Fruit fly (Drosophila melanogaster) whole organism, wandering third instar larva: Measurements from ENCODE around the gene CG9992.

Experiments
- Abd-B ChIP-seq: fragments of >200 bp; optimal IDR thresholded peaks from 2 replicates; lab custom pipeline; 2017; ENCODE audit warnings: missing biosample characterization, missing genetic modification characterization
- CG32264 ChIP-seq: fragments of 200-800 bp; sonication (Bioruptor generic); optimal IDR thresholded peaks from 2 replicates; lab custom pipeline; 2016; ENCODE audit warnings: missing biosample characterization, missing genetic modification characterization
- CG9705 ChIP-seq: fragments of 200-800 bp; sonication (Bioruptor generic); optimal IDR thresholded peaks from 2 replicates; lab custom pipeline; 2018; ENCODE audit warnings: missing biosample characterization, mild to moderate bottlenecking, missing genetic modification characterization
- CrebA ChIP-seq: fragments of 200-800 bp; sonication (Bioruptor generic); optimal IDR thresholded peaks from 2 replicates; lab custom pipeline; 2016; ENCODE audit warnings: missing biosample characterization, mild to moderate bottlenecking, missing genetic modification characterization, borderline replicate concordance
- Dfd ChIP-seq: fragments of >200 bp; optimal IDR thresholded peaks from 2 replicates; lab custom pipeline; 2017; ENCODE audit warnings: missing biosample characterization, missing genetic modification characterization
- Dif ChIP-seq: fragments of 200-275, 200-300 bp; sonication (Bioruptor generic); optimal IDR thresholded peaks from 2 replicates; lab custom pipeline; 2018; ENCODE audit warnings: missing biosample characterization, missing genetic modification characterization; ENCODE audit not compliant: partially characterized antibody
- GATAd ChIP-seq: sonication (Bioruptor generic); optimal IDR thresholded peaks from 2 replicates; lab custom pipeline; 2016; ENCODE audit warnings: missing biosample characterization, missing genetic modification characterization
- HLH106 ChIP-seq: fragments of 200-800 bp; optimal IDR thresholded peaks from 3 replicates; lab custom pipeline; 2019; ENCODE audit warnings: missing biosample characterization, mild to moderate bottlenecking, missing genetic modification characterization, moderate library complexity
- Hr78 ChIP-seq: fragments of >200 bp; optimal IDR thresholded peaks from 2 replicates; lab custom pipeline; 2017; ENCODE audit warnings: missing biosample characterization, missing genetic modification characterization
- Hr83 ChIP-seq: fragments of 200-300 bp; sonication (Bioruptor generic); optimal IDR thresholded peaks from 2 replicates; lab custom pipeline; 2016; ENCODE audit warnings: missing biosample characterization, mild to moderate bottlenecking, missing genetic modification characterization, moderate library complexity; ENCODE audit not compliant: poor library complexity, severe bottlenecking
- Jra ChIP-seq: sonication (Bioruptor generic); optimal IDR thresholded peaks from 2 replicates; lab custom pipeline; 2016; ENCODE audit warnings: missing biosample characterization, missing genetic modification characterization
- Mio ChIP-seq: sonication (Bioruptor generic); optimal IDR thresholded peaks from 2 replicates; lab custom pipeline; 2016; ENCODE audit warnings: missing biosample characterization, missing genetic modification characterization
- Myc ChIP-seq: fragments of >200 bp; optimal IDR thresholded peaks from 2 replicates; lab custom pipeline; 2017
- N ChIP-seq: fragments of >200 bp; optimal IDR thresholded peaks from 2 replicates; lab custom pipeline; 2018; ENCODE audit warnings: missing biosample characterization, missing external identifiers, missing genetic modification characterization
- OdsH ChIP-seq: fragments of 200-800 bp; sonication (Bioruptor generic); optimal IDR thresholded peaks from 2 replicates; lab custom pipeline; 2016; ENCODE audit warnings: missing biosample characterization, mild to moderate bottlenecking, missing genetic modification characterization
- Rel ChIP-seq, 2 experiments: fragments of 200-800 bp; sonication (Bioruptor generic) in 1 of 2; optimal IDR thresholded peaks; 2 replicates in 1 of 2; 3 replicates in 1 of 2; lab custom pipeline; 2016 to 2019; ENCODE audit warnings: mild to moderate bottlenecking in 2 of 2, missing biosample characterization in 2 of 2, missing genetic modification characterization in 2 of 2, moderate library complexity in 1 of 2
- Sp1 ChIP-seq: fragments of 200-800 bp; sonication (Bioruptor generic); optimal IDR thresholded peaks from 3 replicates; lab custom pipeline; 2019; ENCODE audit warnings: missing biosample characterization, mild to moderate bottlenecking, missing genetic modification characterization, moderate library complexity
- Vsx2 ChIP-seq: fragments of 200-300, 225-300 bp; sonication (Bioruptor generic); optimal IDR thresholded peaks from 2 replicates; lab custom pipeline; 2018; ENCODE audit warnings: missing biosample characterization, missing genetic modification characterization; ENCODE audit not compliant: partially characterized antibody
- br ChIP-seq: fragments of 200-800 bp; sonication (Bioruptor generic); optimal IDR thresholded peaks from 2 replicates; lab custom pipeline; 2016; ENCODE audit warnings: missing biosample characterization, missing genetic modification characterization
- brk ChIP-seq: fragments of 200-800 bp; sonication (Bioruptor generic); optimal IDR thresholded peaks from 2 replicates; lab custom pipeline; 2016; ENCODE audit warnings: missing biosample characterization, mild to moderate bottlenecking, missing genetic modification characterization
- dl ChIP-seq, 2 experiments: fragments of 175-275, 200-275 bp in 1 of 2; fragments of 200-275 bp in 1 of 2; sonication (Bioruptor generic); optimal IDR thresholded peaks; lab custom pipeline; 2018; ENCODE audit warnings: mild to moderate bottlenecking in 2 of 2, missing biosample characterization in 2 of 2, missing genetic modification characterization in 2 of 2, moderate library complexity in 2 of 2; ENCODE audit not compliant: partially characterized antibody in 2 of 2, insufficient read depth in 1 of 2
- dmrt93B ChIP-seq: fragments of 200-800 bp; sonication (Bioruptor generic); optimal IDR thresholded peaks from 2 replicates; lab custom pipeline; 2018; ENCODE audit warnings: missing biosample characterization, mild to moderate bottlenecking, missing genetic modification characterization
- dsf ChIP-seq: sonication (Bioruptor generic); optimal IDR thresholded peaks from 2 replicates; lab custom pipeline; 2016; ENCODE audit warnings: missing biosample characterization, missing genetic modification characterization, borderline replicate concordance
- ey ChIP-seq: fragments of 200-800 bp; sonication (Bioruptor generic); optimal IDR thresholded peaks from 2 replicates; lab custom pipeline; 2016; ENCODE audit warnings: missing biosample characterization, missing genetic modification characterization
- foxo ChIP-seq, 2 experiments: fragments of 200-800 bp; sonication (Bioruptor generic); optimal IDR thresholded peaks; 2 replicates in 1 of 2; 3 replicates in 1 of 2; lab custom pipeline; 2016 to 2017; ENCODE audit warnings: missing biosample characterization in 2 of 2, missing genetic modification characterization in 2 of 2
- fru ChIP-seq: fragments of 200-800 bp; sonication (Bioruptor generic); optimal IDR thresholded peaks from 3 replicates; lab custom pipeline; 2016; ENCODE audit warnings: missing biosample characterization, mild to moderate bottlenecking, missing genetic modification characterization
- h ChIP-seq: fragments of 200-800 bp; sonication (Bioruptor generic); optimal IDR thresholded peaks from 3 replicates; lab custom pipeline; 2016; ENCODE audit warnings: missing biosample characterization, mild to moderate bottlenecking, missing genetic modification characterization
- jim ChIP-seq: fragments of 175-275, 200-325 bp; sonication (Bioruptor generic); optimal IDR thresholded peaks from 2 replicates; lab custom pipeline; 2016; ENCODE audit warnings: missing biosample characterization, mild to moderate bottlenecking, missing genetic modification characterization
- lola ChIP-seq: fragments of >200 bp; optimal IDR thresholded peaks from 2 replicates; lab custom pipeline; 2017; ENCODE audit warnings: missing biosample characterization, missing genetic modification characterization
- pan ChIP-seq: fragments of >200 bp; optimal IDR thresholded peaks from 2 replicates; lab custom pipeline; 2017
- psq ChIP-seq: fragments of 200-800 bp; sonication (Bioruptor generic); optimal IDR thresholded peaks from 3 replicates; lab custom pipeline; 2017; ENCODE audit warnings: missing biosample characterization, mild to moderate bottlenecking, missing genetic modification characterization, moderate library complexity
- rgr ChIP-seq: fragments of 200-800 bp; sonication (Bioruptor generic); optimal IDR thresholded peaks from 3 replicates; lab custom pipeline; 2016; ENCODE audit warnings: missing biosample characterization, mild to moderate bottlenecking, missing genetic modification characterization
- sv ChIP-seq: fragments of 200-800 bp; sonication (Bioruptor generic); optimal IDR thresholded peaks from 3 replicates; lab custom pipeline; 2016; ENCODE audit warnings: missing biosample characterization, missing genetic modification characterization
- tai ChIP-seq: sonication (Bioruptor generic); optimal IDR thresholded peaks from 2 replicates; lab custom pipeline; 2016; ENCODE audit warnings: missing biosample characterization, missing genetic modification characterization
- usp ChIP-seq: fragments of >200 bp; optimal IDR thresholded peaks from 2 replicates; lab custom pipeline; 2017; ENCODE audit warnings: missing biosample characterization, missing genetic modification characterization
- woc ChIP-seq: sonication (Bioruptor generic); optimal IDR thresholded peaks from 2 replicates; lab custom pipeline; 2016; ENCODE audit warnings: missing biosample characterization, mild to moderate bottlenecking, missing genetic modification characterization

Gene CG9992

DNA sequence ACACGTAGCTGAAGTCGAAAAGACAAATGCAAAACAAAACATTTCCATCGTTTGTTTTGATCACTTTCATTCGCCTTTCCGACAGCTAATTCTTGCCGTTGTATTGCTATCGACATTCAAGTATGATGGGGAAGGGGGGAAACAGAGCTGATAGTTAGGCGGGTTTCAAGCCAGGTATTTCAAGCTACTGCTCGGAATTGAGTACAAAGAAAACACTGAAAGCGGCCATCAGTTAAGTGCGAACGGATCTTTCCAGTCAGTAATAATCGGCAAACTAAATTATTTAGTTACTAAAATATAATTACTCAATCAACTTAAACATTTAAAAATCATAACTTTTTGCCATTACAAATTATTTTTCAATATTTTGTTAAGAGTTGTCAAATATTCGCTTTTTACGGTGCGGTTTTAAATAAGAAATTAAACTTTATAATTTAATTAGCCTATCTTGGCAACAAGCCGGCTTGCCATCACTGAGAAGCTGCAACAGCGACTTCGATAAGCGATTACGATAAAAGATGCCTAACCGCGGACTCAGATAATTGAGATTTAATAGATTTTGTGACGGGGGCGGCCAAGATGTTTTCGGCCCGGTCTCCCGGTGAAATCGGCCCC, 43.2 kb upstream of the CG9992 start:
- TF ChIP-seq Sp1 (GFP tag; lab: Kevin White, UChicago) (no peak), Vsx2 (GFP tag; lab: Kevin White, UChicago) (no peak), pan (no peak), CrebA (GFP tag; lab: Kevin White, UChicago) (no peak), CG32264 (GFP tag; lab: Kevin White, UChicago) (no peak), rgr (GFP tag; lab: Kevin White, UChicago) (no peak), psq (GFP tag; lab: Kevin White, UChicago) (peak; percentile 70), N (no peak), Myc (lab: Kevin White, UChicago) (peak; percentile 88), h (GFP tag; lab: Kevin White, UChicago) (no peak), dsf (GFP tag; lab: Kevin White, UChicago) (no peak), dmrt93B (no peak), tai (GFP tag; lab: Kevin White, UChicago) (no peak), woc (GFP tag; lab: Kevin White, UChicago) (peak; percentile 68), sv (no peak), Hr83 (GFP tag; lab: Kevin White, UChicago) (no peak), HLH106 (no peak), usp (GFP tag; lab: Kevin White, UChicago) (no peak)

DNA sequence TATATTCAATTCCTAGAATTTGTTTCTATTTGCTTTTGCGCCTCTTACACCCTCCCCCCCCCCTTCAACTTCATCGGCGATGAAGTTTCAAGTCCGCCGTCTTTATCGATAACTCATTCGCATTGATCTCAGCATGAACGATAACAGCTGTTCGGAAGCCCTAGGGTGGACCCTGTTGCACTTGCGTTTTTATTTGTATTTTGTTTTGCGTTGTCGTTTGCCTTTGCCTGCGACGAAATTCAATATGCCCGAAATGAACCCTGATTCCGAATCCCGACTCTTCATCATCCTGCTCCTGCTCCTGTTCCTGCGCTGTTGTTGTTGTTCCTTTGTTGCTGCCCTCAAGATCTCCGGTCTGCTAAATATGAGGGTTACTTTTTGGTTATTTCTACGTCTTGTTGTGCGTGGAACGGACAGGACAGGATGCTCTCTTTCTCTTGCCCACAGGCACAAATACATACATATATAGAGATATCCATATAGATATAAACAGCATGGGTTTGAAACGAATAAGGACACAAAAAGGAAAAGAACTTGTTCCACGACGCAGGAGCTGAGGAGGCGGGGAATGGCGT, 41.9 kb upstream of the CG9992 start:
- TF ChIP-seq dl (GFP tag; optimal IDR thresholded peaks at IDR 0.05; lab: Kevin White, UChicago; ENCODE audit: insufficient read depth in 1 of 2, partially characterized antibody in 2 of 2) (no peak), fru (GFP tag; lab: Kevin White, UChicago) (peak; percentile 37), Hr78 (GFP tag; lab: Kevin White, UChicago) (no peak), Sp1 (GFP tag; lab: Kevin White, UChicago) (peak; percentile 20), psq (GFP tag; lab: Kevin White, UChicago) (peak; percentile 69), Vsx2 (GFP tag; lab: Kevin White, UChicago) (no peak), rgr (GFP tag; lab: Kevin White, UChicago) (no peak), HLH106 (peak; percentile 46)

DNA sequence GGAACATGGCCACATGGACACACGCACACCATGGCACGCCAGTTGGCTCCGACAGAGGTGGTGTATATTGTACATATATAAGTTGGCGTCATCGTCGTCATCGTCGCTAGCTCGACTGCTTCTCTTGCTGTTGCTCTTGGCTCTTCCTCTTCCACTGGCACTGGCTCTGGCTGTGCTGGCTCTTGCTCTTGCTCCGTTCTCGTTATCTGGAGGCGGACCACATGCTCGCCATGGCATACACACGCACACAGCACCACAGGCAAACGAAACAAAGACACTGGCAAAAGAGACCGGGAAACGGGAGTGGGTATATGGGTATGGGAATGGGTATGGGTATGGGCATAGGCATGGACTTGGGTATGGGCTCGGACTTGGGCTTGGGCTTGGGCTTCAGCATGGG, 40.4 kb upstream of the CG9992 start:
- TF ChIP-seq woc (GFP tag; lab: Kevin White, UChicago), result no peak
- TF ChIP-seq dl (GFP tag; optimal IDR thresholded peaks at IDR 0.05; lab: Kevin White, UChicago; ENCODE audit: insufficient read depth in 1 of 2, partially characterized antibody in 2 of 2), result peak; percentile 54 to 83
- peak; percentile 44 for TF ChIP-seq Rel (GFP tag; optimal IDR thresholded peaks at IDR 0.05; lab: Kevin White, UChicago)
- TF ChIP-seq Rel (tag; optimal IDR thresholded peaks at IDR 0.05; lab: Kevin White, UChicago), result no peak
- no peak for TF ChIP-seq Vsx2 (GFP tag; lab: Kevin White, UChicago)
- no peak for TF ChIP-seq tai (GFP tag; lab: Kevin White, UChicago)
- TF ChIP-seq jim (GFP tag; lab: Kevin White, UChicago), result no peak
- no peak for TF ChIP-seq CG9705 (GFP tag; lab: Kevin White, UChicago)
- no peak for TF ChIP-seq HLH106
- peak; percentile 48 for TF ChIP-seq Jra
- TF ChIP-seq brk, result no peak
- TF ChIP-seq h (GFP tag; lab: Kevin White, UChicago), result peak; percentile 21
- no peak for TF ChIP-seq Abd-B (GFP tag; lab: Kevin White, UChicago)
- TF ChIP-seq pan, result no peak
- TF ChIP-seq dmrt93B, result no peak
- TF ChIP-seq Mio (GFP tag; lab: Kevin White, UChicago), result no peak
- peak; percentile 70 for TF ChIP-seq Hr83 (GFP tag; lab: Kevin White, UChicago)
- no peak for TF ChIP-seq ey (GFP tag; lab: Kevin White, UChicago)
- TF ChIP-seq rgr (GFP tag; lab: Kevin White, UChicago), result no peak
- TF ChIP-seq foxo (GFP tag; optimal IDR thresholded peaks at IDR 0.05; lab: Kevin White, UChicago), result peak in 1 of 2 experiments; percentile 7
- TF ChIP-seq Dif (GFP tag; lab: Kevin White, UChicago), result peak; percentile 80

DNA sequence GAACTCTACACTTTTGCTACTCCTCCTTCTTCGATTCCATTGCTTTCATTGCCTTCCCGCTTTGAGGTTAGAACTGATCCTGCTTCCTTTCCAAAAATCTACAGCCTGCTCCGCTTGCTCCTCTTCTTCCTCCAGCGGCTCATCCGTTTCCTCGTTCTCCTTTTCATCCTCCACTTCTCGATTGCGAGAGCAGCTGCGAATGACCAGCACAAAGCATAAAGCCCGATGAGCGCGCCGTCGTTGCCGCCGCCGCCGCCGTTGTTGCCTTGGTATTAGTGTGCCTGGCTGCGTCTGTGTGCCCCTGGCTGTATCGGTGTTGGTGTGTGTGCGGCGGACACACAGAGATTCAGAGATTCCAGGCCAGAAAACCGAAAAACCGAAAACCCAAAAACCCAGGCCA, 39.6 kb upstream of the CG9992 start:
- TF ChIP-seq ey (GFP tag; lab: Kevin White, UChicago), result no peak
- no peak for TF ChIP-seq Rel (GFP tag; optimal IDR thresholded peaks at IDR 0.05; lab: Kevin White, UChicago)
- TF ChIP-seq Rel (tag; optimal IDR thresholded peaks at IDR 0.05; lab: Kevin White, UChicago), result no peak
- TF ChIP-seq fru (GFP tag; lab: Kevin White, UChicago), result no peak
- no peak for TF ChIP-seq CG9705 (GFP tag; lab: Kevin White, UChicago)
- TF ChIP-seq Mio (GFP tag; lab: Kevin White, UChicago), result no peak
- no peak for TF ChIP-seq GATAd (GFP tag; lab: Kevin White, UChicago)
- TF ChIP-seq lola (GFP tag; lab: Kevin White, UChicago), result no peak
- no peak for TF ChIP-seq Myc (lab: Kevin White, UChicago)
- no peak for TF ChIP-seq sv
- no peak for TF ChIP-seq jim (GFP tag; lab: Kevin White, UChicago)
- TF ChIP-seq psq (GFP tag; lab: Kevin White, UChicago), result peak; percentile 98
- TF ChIP-seq Hr78 (GFP tag; lab: Kevin White, UChicago), result no peak
- TF ChIP-seq rgr (GFP tag; lab: Kevin White, UChicago), result no peak
- TF ChIP-seq tai (GFP tag; lab: Kevin White, UChicago), result no peak
- peak; percentile 3 for TF ChIP-seq h (GFP tag; lab: Kevin White, UChicago)
- TF ChIP-seq N, result peak; percentile 1
- TF ChIP-seq OdsH (GFP tag; lab: Kevin White, UChicago), result no peak
- no peak for TF ChIP-seq br
- no peak for TF ChIP-seq CG32264 (GFP tag; lab: Kevin White, UChicago)
- no peak for TF ChIP-seq woc (GFP tag; lab: Kevin White, UChicago)
- TF ChIP-seq Dfd, result no peak
- TF ChIP-seq brk, result no peak
